Worm (Caenorhabditis elegans): ENCODE measurements around the gene wdr-37.

- TF ChIP-seq ceh-24 (tag; optimal IDR thresholded peaks at IDR 0.05) = no peak
- TF ChIP-seq pha-4 (tag; optimal IDR thresholded peaks at IDR 0.05) = no peak
Measured at ce11 chrIII:5570814-5571443, 28.9 kb downstream of the wdr-37 start.
